Worm (Caenorhabditis elegans): ENCODE measurements around the gene F42G2.2.

- TF ChIP-seq mab-5 (tag; optimal IDR thresholded peaks at IDR 0.05) = no peak
- no peak for TF ChIP-seq snpc-4 (tag; optimal IDR thresholded peaks at IDR 0.05)
- no peak for TF ChIP-seq nhr-12 (tag; optimal IDR thresholded peaks at IDR 0.05)
- TF ChIP-seq blmp-1 (tag; optimal IDR thresholded peaks at IDR 0.05) = no peak
- no peak for TF ChIP-seq lsy-2 (tag; optimal IDR thresholded peaks at IDR 0.05)
- TF ChIP-seq lin-13 (tag; optimal IDR thresholded peaks at IDR 0.05) = no peak
These were observed 18.3 kb downstream of the F42G2.2 start for ce11 chrII:2440312-2440711.

Data from whole organism, mixed stage, embryonic.